Fruit fly (Drosophila melanogaster) whole organism, embryonic: ENCODE data around the gene CG16853.
A peak's percentile ranks its signal among the peaks of the same experiment; 100 is the strongest.

ENCODE experiments used
- Asciz ChIP-seq: fragments of 200-800 bp; sonication (Bioruptor generic); optimal IDR thresholded peaks from 2 replicates; lab custom pipeline; 2017; ENCODE audit warnings: missing biosample characterization, mild to moderate bottlenecking, missing genetic modification characterization, missing genetic modification reagents
- B-H2 ChIP-seq: fragments of 200-800 bp; sonication (Bioruptor generic); optimal IDR thresholded peaks from 2 replicates; lab custom pipeline; 2018; ENCODE audit warnings: missing biosample characterization, mild to moderate bottlenecking, missing genetic modification characterization
- CG10267 ChIP-seq: fragments of 200-800 bp; sonication (Bioruptor generic); optimal IDR thresholded peaks from 2 replicates; lab custom pipeline; 2018; ENCODE audit warnings: missing biosample characterization, mild to moderate bottlenecking, missing genetic modification characterization, moderate library complexity
- CG11456 ChIP-seq: fragments of 200-800 bp; sonication (Bioruptor generic); IDR thresholded peaks from 3 replicates; pipeline ENCODE4 v1.3.6; 2022; ENCODE audit warnings: missing biosample characterization, missing genetic modification characterization
- CG11504 ChIP-seq: fragments of 200-800 bp; sonication (Bioruptor generic); optimal IDR thresholded peaks from 3 replicates; lab custom pipeline; 2019; ENCODE audit warnings: missing biosample characterization, mild to moderate bottlenecking, missing genetic modification characterization, moderate library complexity
- CG12219 ChIP-seq: fragments of 200-800 bp; sonication (Bioruptor generic); optimal IDR thresholded peaks from 3 replicates; lab custom pipeline; 2018; ENCODE audit warnings: missing biosample characterization, mild to moderate bottlenecking, missing genetic modification characterization
- CG1233 ChIP-seq: fragments of 200-800 bp; sonication (Bioruptor generic); optimal IDR thresholded peaks from 4 replicates; lab custom pipeline; 2018; ENCODE audit warnings: missing biosample characterization, mild to moderate bottlenecking, missing genetic modification characterization
- CG14441 ChIP-seq: fragments of 200-800 bp; sonication (Bioruptor generic); IDR thresholded peaks from 2 replicates; pipeline ENCODE4 v1.3.6; 2022; ENCODE audit warnings: missing biosample characterization, missing genetic modification characterization
- CG15073 ChIP-seq: fragments of 200-800 bp; sonication (Bioruptor generic); optimal IDR thresholded peaks from 2 replicates; lab custom pipeline; 2016; ENCODE audit warnings: missing biosample characterization, missing genetic modification characterization
- CG4424 ChIP-seq: fragments of 200-800 bp; sonication (Bioruptor generic); optimal IDR thresholded peaks from 3 replicates; lab custom pipeline; 2016; ENCODE audit warnings: missing biosample characterization, missing genetic modification characterization
- CG4820 ChIP-seq: fragments of 200-800 bp; sonication (Bioruptor generic); optimal IDR thresholded peaks from 3 replicates; lab custom pipeline; 2016; ENCODE audit warnings: missing biosample characterization, missing genetic modification characterization
- CG5245 ChIP-seq: fragments of 200-800 bp; sonication (Bioruptor generic); optimal IDR thresholded peaks from 3 replicates; lab custom pipeline; 2016; ENCODE audit warnings: missing biosample characterization, missing genetic modification characterization
- CG6854 ChIP-seq: fragments of 200-800 bp; sonication (Bioruptor generic); optimal IDR thresholded peaks from 3 replicates; lab custom pipeline; 2017; ENCODE audit warnings: missing biosample characterization, mild to moderate bottlenecking, missing genetic modification characterization
- CG7556 ChIP-seq: fragments of 200-800 bp; sonication (Bioruptor generic); optimal IDR thresholded peaks from 2 replicates; lab custom pipeline; 2017; ENCODE audit warnings: missing biosample characterization, mild to moderate bottlenecking, missing genetic modification characterization
- CG7963 ChIP-seq: fragments of 200-800 bp; sonication (Bioruptor generic); IDR thresholded peaks from 3 replicates; pipeline ENCODE4 v1.3.6; 2022; ENCODE audit warnings: missing biosample characterization, missing genetic modification characterization; ENCODE audit not compliant: partially characterized antibody
- CG8089 ChIP-seq: fragments of 200-800 bp; sonication (Bioruptor generic); optimal IDR thresholded peaks from 3 replicates; lab custom pipeline; 2016; ENCODE audit warnings: missing biosample characterization, missing genetic modification characterization
- CG8765 ChIP-seq: fragments of 200-800 bp; sonication (Bioruptor generic); IDR thresholded peaks from 2 replicates; pipeline ENCODE4 v1.3.6; 2022; ENCODE audit warnings: missing biosample characterization, missing genetic modification characterization
- CG9609 ChIP-seq: fragments of 200-800 bp; sonication (Bioruptor generic); optimal IDR thresholded peaks from 3 replicates; lab custom pipeline; 2016; ENCODE audit warnings: missing biosample characterization, missing genetic modification characterization
- CoRest ChIP-seq: fragments of 200-800 bp; sonication (Bioruptor generic); optimal IDR thresholded peaks from 3 replicates; lab custom pipeline; 2018; ENCODE audit warnings: missing biosample characterization, mild to moderate bottlenecking, missing genetic modification characterization, moderate library complexity
- CrebB ChIP-seq: fragments of 200-800 bp; sonication (Bioruptor generic); optimal IDR thresholded peaks from 3 replicates; lab custom pipeline; 2018; ENCODE audit warnings: missing biosample characterization, mild to moderate bottlenecking, missing genetic modification characterization
- Dll ChIP-seq: fragments of 200-800 bp; sonication (Bioruptor generic); IDR thresholded peaks from 4 replicates; pipeline ENCODE4 v1.3.6; 2022; ENCODE audit warnings: missing biosample characterization, missing genetic modification characterization; ENCODE audit not compliant: partially characterized antibody
- Ets97D ChIP-seq: fragments of 200-800 bp; sonication (Bioruptor generic); optimal IDR thresholded peaks from 3 replicates; lab custom pipeline; 2016; ENCODE audit warnings: missing biosample characterization, missing genetic modification characterization
- HLH54F ChIP-seq: fragments of 200-800 bp; sonication (Bioruptor generic); optimal IDR thresholded peaks from 3 replicates; lab custom pipeline; 2016; ENCODE audit warnings: missing biosample characterization, missing genetic modification characterization
- Lim3 ChIP-seq: fragments of 200-800 bp; sonication (Bioruptor generic); IDR thresholded peaks from 2 replicates; pipeline ENCODE4 v1.3.6; 2022; ENCODE audit warnings: missing biosample characterization, missing genetic modification characterization
- Lpt ChIP-seq: fragments of >200 bp; optimal IDR thresholded peaks from 2 replicates; lab custom pipeline; 2018; ENCODE audit warnings: missing biosample characterization, missing genetic modification characterization
- Mad ChIP-seq: fragments of 200-800 bp; sonication (Bioruptor generic); optimal IDR thresholded peaks from 2 replicates; lab custom pipeline; 2016; ENCODE audit warnings: missing biosample characterization, missing genetic modification characterization
- Max ChIP-seq: fragments of 200-800 bp; sonication (Bioruptor generic); optimal IDR thresholded peaks from 2 replicates; lab custom pipeline; 2016; ENCODE audit warnings: missing biosample characterization, mild to moderate bottlenecking, missing genetic modification characterization
- NC2β ChIP-seq: fragments of 200-800 bp; sonication (Bioruptor generic); optimal IDR thresholded peaks from 2 replicates; lab custom pipeline; 2016; ENCODE audit warnings: missing biosample characterization, missing genetic modification characterization
- Poxn ChIP-seq: fragments of 200-800 bp; sonication (Bioruptor generic); IDR thresholded peaks from 2 replicates; pipeline ENCODE4 v1.3.6; 2022; ENCODE audit warnings: missing biosample characterization, missing genetic modification characterization
- Rx ChIP-seq: fragments of 200-800 bp; sonication (Bioruptor generic); IDR thresholded peaks from 2 replicates; pipeline ENCODE4 v1.3.6; 2022; ENCODE audit warnings: missing biosample characterization, missing genetic modification characterization
- Sin3A ChIP-seq: fragments of >200 bp; optimal IDR thresholded peaks from 2 replicates; lab custom pipeline; 2018
- Ssrp ChIP-seq: fragments of 200-800 bp; sonication (Bioruptor generic); optimal IDR thresholded peaks from 2 replicates; lab custom pipeline; 2018; ENCODE audit warnings: missing biosample characterization, mild to moderate bottlenecking, missing genetic modification characterization, moderate library complexity
- Stat92E ChIP-seq, 3 experiments: fragments of >200 bp in 2 of 3; fragments of 200-800 bp in 1 of 3; sonication (Bioruptor generic) in 1 of 3; optimal IDR thresholded peaks; 2 replicates each; lab custom pipeline; 2017 to 2019; ENCODE audit warnings: missing biosample characterization in 3 of 3, missing genetic modification characterization in 3 of 3, mild to moderate bottlenecking in 1 of 3, moderate library complexity in 1 of 3
- Usf ChIP-seq: fragments of 200-800 bp; sonication (Bioruptor generic); optimal IDR thresholded peaks from 2 replicates; lab custom pipeline; 2017; ENCODE audit warnings: missing genotype, missing biosample characterization, missing genetic modification characterization
- cato ChIP-seq: fragments of 200-800 bp; sonication (Bioruptor generic); optimal IDR thresholded peaks from 2 replicates; lab custom pipeline; 2016; ENCODE audit warnings: missing biosample characterization, missing genetic modification characterization, borderline replicate concordance
- gcm2 ChIP-seq: fragments of 200-800 bp; sonication (Bioruptor generic); optimal IDR thresholded peaks from 2 replicates; lab custom pipeline; 2016; ENCODE audit warnings: missing biosample characterization, missing genetic modification characterization
- grn ChIP-seq: fragments of 200-800 bp; sonication (Bioruptor generic); optimal IDR thresholded peaks from 3 replicates; lab custom pipeline; 2017; ENCODE audit warnings: missing biosample characterization, missing genetic modification characterization
- hkb ChIP-seq, 2 experiments: fragments of 200-800 bp in 1 of 2; fragments of >200 bp in 1 of 2; sonication (Bioruptor generic) in 1 of 2; IDR thresholded peaks in 1 of 2; optimal IDR thresholded peaks in 1 of 2; 2 replicates each; pipeline versions ENCODE4 v1.3.6 to Lab custom; 2017 to 2022; ENCODE audit warnings: missing biosample characterization in 1 of 2, missing genetic modification characterization in 1 of 2
- ind ChIP-seq: fragments of 200-800 bp; sonication (Bioruptor generic); optimal IDR thresholded peaks from 3 replicates; lab custom pipeline; 2016; ENCODE audit warnings: missing biosample characterization, missing genetic modification characterization
- kni ChIP-seq: fragments of 200-800 bp; sonication (Bioruptor generic); optimal IDR thresholded peaks from 3 replicates; lab custom pipeline; 2017; ENCODE audit warnings: mild to moderate bottlenecking, missing biosample characterization, missing genetic modification reagents, missing genetic modification characterization
- lbe ChIP-seq: fragments of 200-800 bp; sonication (Bioruptor generic); optimal IDR thresholded peaks from 2 replicates; lab custom pipeline; 2016; ENCODE audit warnings: missing biosample characterization, mild to moderate bottlenecking, missing genetic modification characterization
- repo ChIP-seq: fragments of 200-800 bp; sonication (Bioruptor generic); optimal IDR thresholded peaks from 2 replicates; lab custom pipeline; 2016; ENCODE audit warnings: missing biosample characterization, missing genetic modification characterization
- sima ChIP-seq: fragments of 200-800 bp; sonication (Bioruptor generic); optimal IDR thresholded peaks from 2 replicates; lab custom pipeline; 2016; ENCODE audit warnings: missing biosample characterization, missing genetic modification characterization
- ssp ChIP-seq: fragments of 200-800 bp; sonication (Bioruptor generic); IDR thresholded peaks from 2 replicates; pipeline ENCODE4 v1.3.6; 2022; ENCODE audit warnings: missing biosample characterization, missing genetic modification characterization
- tll ChIP-seq, 2 experiments: fragments of 200-800 bp in 1 of 2; fragments of >200 bp in 1 of 2; sonication (Bioruptor generic) in 1 of 2; optimal IDR thresholded peaks; 2 replicates each; lab custom pipeline; 2017 to 2019; ENCODE audit warnings: missing biosample characterization in 2 of 2, missing genetic modification characterization in 2 of 2, mild to moderate bottlenecking in 1 of 2, moderate library complexity in 1 of 2
- unc-4 ChIP-seq: fragments of 200-800 bp; sonication (Bioruptor generic); IDR thresholded peaks from 2 replicates; pipeline ENCODE4 v1.3.6; 2022; ENCODE audit warnings: missing biosample characterization, missing genetic modification characterization; ENCODE audit not compliant: partially characterized antibody
- unpg ChIP-seq: fragments of 200-800 bp; sonication (Bioruptor generic); optimal IDR thresholded peaks from 3 replicates; lab custom pipeline; 2018; ENCODE audit warnings: missing biosample characterization, mild to moderate bottlenecking, missing genetic modification characterization, moderate library complexity
- usp ChIP-seq: fragments of >200 bp; optimal IDR thresholded peaks from 2 replicates; lab custom pipeline; 2017; ENCODE audit warnings: missing biosample characterization, missing genetic modification characterization
- zen ChIP-seq: fragments of 200-800 bp; sonication (Bioruptor generic); optimal IDR thresholded peaks from 3 replicates; lab custom pipeline; 2018; ENCODE audit warnings: missing biosample characterization, mild to moderate bottlenecking, missing genetic modification characterization, moderate library complexity

Gene CG16853

DNA sequence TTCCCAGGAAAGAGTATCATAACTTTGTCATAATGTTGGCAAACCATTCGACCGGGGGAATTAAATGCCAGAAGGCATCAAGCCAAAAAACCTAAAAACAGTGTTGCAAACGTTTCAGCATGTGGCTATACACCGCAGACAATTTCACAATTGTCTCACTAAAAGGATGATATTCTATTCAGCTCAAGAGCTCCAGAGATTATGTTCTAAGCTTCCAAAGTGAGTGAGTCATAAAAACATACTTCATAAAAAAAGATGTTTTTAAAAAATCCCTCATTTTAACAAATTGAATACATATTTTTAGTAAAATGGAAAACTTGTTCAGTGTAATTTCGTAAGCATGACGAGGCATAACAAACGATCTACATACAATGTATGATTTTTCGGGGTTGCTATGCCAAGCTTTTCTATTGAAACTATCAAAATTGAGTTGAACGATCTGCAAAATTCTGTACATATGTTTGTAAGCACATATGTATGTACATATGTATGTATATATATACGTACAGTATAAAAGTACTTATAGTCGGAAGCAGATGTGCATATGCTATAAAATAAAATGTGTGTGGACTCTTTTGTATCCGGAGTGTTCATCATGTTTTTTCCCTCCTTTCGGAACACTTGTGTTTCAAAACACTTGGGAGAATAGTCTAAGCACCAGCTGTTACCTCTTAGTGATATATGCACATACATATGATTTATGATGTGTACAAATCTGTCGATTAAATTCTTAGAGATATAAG, 27.0 kb upstream of the CG16853 start (continued):
- no peak for TF ChIP-seq lbe (GFP tag; lab: Kevin White, UChicago)
- TF ChIP-seq CG9609 (GFP tag; lab: Kevin White, UChicago): peak; percentile 52
- no peak for TF ChIP-seq CrebB (tag; lab: Kevin White, UChicago)
- no peak for TF ChIP-seq cato (GFP tag; lab: Kevin White, UChicago)
- peak; percentile 87 for TF ChIP-seq unpg (GFP tag; lab: Kevin White, UChicago)
- no peak for TF ChIP-seq usp (GFP tag; lab: Kevin White, UChicago)
- TF ChIP-seq CG7556 (GFP tag; lab: Kevin White, UChicago): peak; percentile 63
- TF ChIP-seq CG5245: peak; percentile 61
- no peak for TF ChIP-seq tll (GFP tag; optimal IDR thresholded peaks at IDR 0.05; lab: Kevin White, UChicago)
- TF ChIP-seq kni: no peak
- peak; percentile 16 for TF ChIP-seq Mad (GFP tag; lab: Kevin White, UChicago)
- TF ChIP-seq Lpt (GFP tag; lab: Kevin White, UChicago): no peak
- peak; percentile 44 for TF ChIP-seq CG8089
- peak; percentile 83 for TF ChIP-seq sima (GFP tag; lab: Kevin White, UChicago)
- TF ChIP-seq B-H2 (GFP tag; lab: Kevin White, UChicago): no peak
- TF ChIP-seq hkb (optimal IDR thresholded peaks at IDR 0.05; lab: Kevin White, UChicago): no peak
- peak; percentile 88 for TF ChIP-seq hkb (GFP tag; IDR thresholded peaks at IDR 0.05; lab: Robert Waterston, UW)
- TF ChIP-seq gcm2: peak; percentile 15
- TF ChIP-seq grn: peak; percentile 0
- peak; percentile 60 for TF ChIP-seq Max (GFP tag; lab: Kevin White, UChicago)
- peak in 1 of 3 experiments; percentile 31 for TF ChIP-seq Stat92E (GFP tag; optimal IDR thresholded peaks at IDR 0.05; lab: Kevin White, UChicago)
- TF ChIP-seq CG6854: no peak
- TF ChIP-seq Poxn (GFP tag; lab: Robert Waterston, UW): peak; percentile 51; the same call in 1 of the 2 replicates
- TF ChIP-seq Asciz (GFP tag; lab: Kevin White, UChicago): peak; percentile 71
- peak; percentile 73 for TF ChIP-seq CG8765 (GFP tag; lab: Robert Waterston, UW)
- peak; percentile 87 for TF ChIP-seq ind (GFP tag; lab: Kevin White, UChicago)
- TF ChIP-seq CG10267 (tag; lab: Kevin White, UChicago): peak; percentile 69
- TF ChIP-seq Ets97D (GFP tag; lab: Kevin White, UChicago): peak; percentile 72
- TF ChIP-seq CG4820: peak; percentile 81
- TF ChIP-seq CG1233 (GFP tag; lab: Kevin White, UChicago): peak; percentile 72
- no peak for TF ChIP-seq CG15073
- peak; percentile 55 for TF ChIP-seq Ssrp
- peak; percentile 43 for TF ChIP-seq HLH54F (GFP tag; lab: Kevin White, UChicago)
- TF ChIP-seq ssp (GFP tag; lab: Robert Waterston, UW): no peak
- TF ChIP-seq CG14441 (GFP tag; lab: Robert Waterston, UW): peak; percentile 88
- TF ChIP-seq CG11504: peak; percentile 90
- peak; percentile 78 for TF ChIP-seq zen
- peak; percentile 47 for TF ChIP-seq NC2β (GFP tag; lab: Kevin White, UChicago)
- no peak for TF ChIP-seq Usf (GFP tag; lab: Kevin White, UChicago)
- TF ChIP-seq CG7963: no peak
- no peak for TF ChIP-seq unc-4 (GFP tag; lab: Robert Waterston, UW)
- no peak for TF ChIP-seq Lim3 (GFP tag; lab: Robert Waterston, UW)
- peak; percentile 82 for TF ChIP-seq CG4424 (GFP tag; lab: Kevin White, UChicago)
- peak; percentile 67 for TF ChIP-seq CG11456 (GFP tag; lab: Robert Waterston, UW)
- TF ChIP-seq Sin3A (lab: Kevin White, UChicago): no peak
- TF ChIP-seq repo (GFP tag; lab: Kevin White, UChicago): peak; percentile 53
- TF ChIP-seq Rx (GFP tag; lab: Robert Waterston, UW): peak; percentile 83
- no peak for TF ChIP-seq Dll (GFP tag; lab: Robert Waterston, UW)
- peak; percentile 80 for TF ChIP-seq CG12219 (GFP tag; lab: Kevin White, UChicago)
- TF ChIP-seq CoRest (tag; lab: Kevin White, UChicago): peak; percentile 55
